Fruit fly (Drosophila melanogaster) whole organism, adult: ENCODE measurements around the gene Hacd1.

Experiments used
- CG12768 ChIP-seq: fragments of 200-800 bp; sonication (Bioruptor generic); optimal IDR thresholded peaks from 2 replicates; lab custom pipeline; 2017; ENCODE audit warnings: missing biosample characterization, missing genetic modification characterization, mild to moderate bottlenecking, moderate library complexity, missing genetic modification reagents
- CG1620 ChIP-seq: fragments of 200-800 bp; sonication (Bioruptor generic); optimal IDR thresholded peaks from 2 replicates; lab custom pipeline; 2016; ENCODE audit warnings: missing biosample characterization, missing genetic modification characterization
- CG33017 ChIP-seq: fragments of 200-800 bp; sonication (Bioruptor generic); optimal IDR thresholded peaks from 2 replicates; lab custom pipeline; 2018; ENCODE audit warnings: missing biosample characterization, mild to moderate bottlenecking, missing genetic modification characterization, moderate library complexity
- CG7045 ChIP-seq: fragments of 200-800 bp; sonication (Bioruptor generic); optimal IDR thresholded peaks from 2 replicates; lab custom pipeline; 2017; ENCODE audit warnings: missing biosample characterization, mild to moderate bottlenecking, missing genetic modification characterization
- Hr96 ChIP-seq: fragments of 200-800 bp; sonication (Bioruptor generic); optimal IDR thresholded peaks from 2 replicates; lab custom pipeline; 2016; ENCODE audit warnings: missing biosample characterization, missing genetic modification characterization
- Mnt ChIP-seq: fragments of 200-800 bp; sonication (Bioruptor generic); optimal IDR thresholded peaks from 2 replicates; lab custom pipeline; 2016; ENCODE audit warnings: missing biosample characterization, mild to moderate bottlenecking, missing genetic modification characterization
- cic ChIP-seq: fragments of 200-800 bp; sonication (Bioruptor generic); optimal IDR thresholded peaks from 2 replicates; lab custom pipeline; 2017; ENCODE audit warnings: missing biosample characterization, mild to moderate bottlenecking, missing genetic modification characterization, moderate library complexity
- cnc ChIP-seq, 2 experiments: fragments of >200 bp; optimal IDR thresholded peaks; 2 replicates each; lab custom pipeline; 2017
- pad ChIP-seq: fragments of 200-800 bp; sonication (Bioruptor generic); optimal IDR thresholded peaks from 3 replicates; lab custom pipeline; 2017; ENCODE audit warnings: missing biosample characterization, missing genetic modification characterization, mild to moderate bottlenecking, moderate library complexity, missing genetic modification reagents
- tj ChIP-seq: fragments of 200-800 bp; sonication (Bioruptor generic); optimal IDR thresholded peaks from 3 replicates; lab custom pipeline; 2017; ENCODE audit warnings: missing biosample characterization, mild to moderate bottlenecking, missing genetic modification characterization, moderate library complexity
- toe ChIP-seq: fragments of 200-800 bp; sonication (Bioruptor generic); optimal IDR thresholded peaks from 2 replicates; lab custom pipeline; 2016; ENCODE audit warnings: missing biosample characterization, missing genetic modification characterization

dm6 chr2L:11987945-11988344 lies 14.1 kb downstream of the Hacd1 start, which contains the start of the genes CG6686 and CG34163:
- TF ChIP-seq CG33017 (tag; lab: Kevin White, UChicago) (no peak), toe (GFP tag; lab: Kevin White, UChicago) (no peak), pad (GFP tag; lab: Kevin White, UChicago) (no peak), cnc (optimal IDR thresholded peaks at IDR 0.05; lab: Kevin White, UChicago) (no peak), tj (GFP tag; lab: Kevin White, UChicago) (peak; percentile 42), CG12768 (GFP tag; lab: Kevin White, UChicago) (no peak), Mnt (GFP tag; lab: Kevin White, UChicago) (peak; percentile 91), Hr96 (GFP tag; lab: Kevin White, UChicago) (no peak), CG7045 (GFP tag; lab: Kevin White, UChicago) (no peak), cic (no peak), CG1620 (GFP tag; lab: Kevin White, UChicago) (peak; percentile 64)
